Worm (Caenorhabditis elegans): ENCODE measurements around the gene tebp-2.

DNA sequence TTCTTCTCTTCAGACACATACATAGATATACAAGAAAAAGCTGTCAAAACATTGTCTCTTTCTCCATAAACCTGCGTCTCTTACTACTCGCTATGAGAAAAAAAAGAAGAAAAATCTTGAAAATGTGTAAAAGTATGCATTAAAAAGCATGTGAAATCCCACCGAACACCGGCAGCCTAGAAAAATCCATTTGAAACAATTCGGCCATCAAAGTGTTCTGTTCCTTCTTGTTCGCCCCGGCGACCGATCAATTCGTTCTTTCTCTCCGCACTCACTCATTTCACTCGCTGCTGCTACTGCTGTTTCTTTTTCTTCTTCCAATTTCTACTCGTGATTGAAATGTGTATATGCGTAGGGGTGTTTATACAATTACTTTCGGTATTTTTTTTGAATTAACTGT is 7.4 kb downstream of the tebp-2 start:
- TF ChIP-seq elt-2 (tag; optimal IDR thresholded peaks at IDR 0.05) (no peak), swsn-7 (tag; optimal IDR thresholded peaks at IDR 0.05) (no peak), ama-1 (optimal IDR thresholded peaks at IDR 0.05) (no peak), tbx-2 (tag; optimal IDR thresholded peaks at IDR 0.05) (no peak), snpc-4 (tag; optimal IDR thresholded peaks at IDR 0.05) (peak; percentile 28)
